Worm (Caenorhabditis elegans): Measurements from ENCODE around the gene C34C12.2.

The C34C12.2 gene

ce11 chrIII:3405535-3405934 lies 48.1 kb upstream of the C34C12.2 start, which contains the start of gene golg-4:
golg-4 (plus strand) TSS chrIII:3405568.
- TF ChIP-seq efl-1 (optimal IDR thresholded peaks at IDR 0.05), result no peak
- TF ChIP-seq efl-1 (GFP tag; optimal IDR thresholded peaks at IDR 0.05 in 1 of 2), result peak in 1 of 2 experiments; percentile 33
- no peak for TF ChIP-seq dpl-1 (GFP tag; optimal IDR thresholded peaks at IDR 0.05)

- no peak for TF ChIP-seq irx-1 (tag; optimal IDR thresholded peaks at IDR 0.05)
- TF ChIP-seq nhr-11 (tag; optimal IDR thresholded peaks at IDR 0.05), result no peak
- TF ChIP-seq nhr-85 (tag), result no peak
- TF ChIP-seq isw-1 (GFP tag; IDR thresholded peaks at IDR 0.05), result no peak
- no peak for TF ChIP-seq nhr-237 (tag; optimal IDR thresholded peaks at IDR 0.05)
- no peak for TF ChIP-seq grh-1 (GFP tag; IDR thresholded peaks at IDR 0.05)
- TF ChIP-seq mep-1 (tag; optimal IDR thresholded peaks at IDR 0.05), result no peak
- no peak for TF ChIP-seq nhr-47 (tag; optimal IDR thresholded peaks at IDR 0.05)
- no peak for TF ChIP-seq lin-14 (GFP tag; optimal IDR thresholded peaks at IDR 0.05)
- TF ChIP-seq egl-13 (tag; optimal IDR thresholded peaks at IDR 0.05), result no peak
- TF ChIP-seq hpl-2 (GFP tag; optimal IDR thresholded peaks at IDR 0.05), result no peak
- TF ChIP-seq mdl-1 (tag; optimal IDR thresholded peaks at IDR 0.05), result no peak
- TF ChIP-seq hlh-4 (tag; optimal IDR thresholded peaks at IDR 0.05), result no peak
- no peak for TF ChIP-seq F16B12.6 (tag; optimal IDR thresholded peaks at IDR 0.05)
Observed at ce11 chrIII:3413437-3413836, 40.1 kb upstream of the C34C12.2 start.

DNA sequence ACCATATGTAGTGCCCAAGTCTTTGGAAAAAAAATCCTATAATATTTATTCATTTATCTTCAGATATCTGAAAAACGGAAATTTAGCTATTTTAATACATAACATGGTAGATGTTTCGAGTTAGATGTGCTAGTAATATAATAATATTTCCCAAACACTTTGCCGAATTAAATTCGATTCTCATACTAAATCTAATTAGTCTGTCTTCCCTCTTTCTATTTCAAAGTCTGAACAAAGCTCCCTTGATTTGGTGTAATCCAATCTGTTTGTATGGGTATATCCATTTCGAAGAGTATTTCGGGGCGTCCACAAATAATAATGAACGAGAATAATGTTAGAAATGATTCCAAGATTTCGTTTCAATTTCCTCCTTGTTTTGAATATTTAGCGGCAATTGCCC lies 39.2 kb upstream of the C34C12.2 start:
- no peak for TF ChIP-seq nhr-71 (tag; optimal IDR thresholded peaks at IDR 0.05)
- no peak for TF ChIP-seq pag-3 (tag; optimal IDR thresholded peaks at IDR 0.05; ENCODE audit: borderline replicate concordance, insufficient read depth)
- no peak for TF ChIP-seq efl-1 (optimal IDR thresholded peaks at IDR 0.05)
- peak in 1 of 2 experiments; percentile 17 for TF ChIP-seq efl-1 (GFP tag; optimal IDR thresholded peaks at IDR 0.05 in 1 of 2)
- no peak for TF ChIP-seq nhr-85 (tag)
- TF ChIP-seq nhr-28 (tag; optimal IDR thresholded peaks at IDR 0.05), result no peak
- TF ChIP-seq nhr-12 (tag; optimal IDR thresholded peaks at IDR 0.05), result no peak
- no peak for TF ChIP-seq nhr-84 (tag; optimal IDR thresholded peaks at IDR 0.05)
- no peak for TF ChIP-seq C16A3.4 (tag; optimal IDR thresholded peaks at IDR 0.05)

ce11 chrIII:3417453-3417852 lies 36.1 kb upstream of the C34C12.2 start:
- TF ChIP-seq unc-62 (GFP tag; optimal IDR thresholded peaks at IDR 0.05), result no peak
- no peak for TF ChIP-seq irx-1 (tag; optimal IDR thresholded peaks at IDR 0.05)
- TF ChIP-seq egl-27 (tag; optimal IDR thresholded peaks at IDR 0.05), result no peak
- no peak for TF ChIP-seq ama-1 (optimal IDR thresholded peaks at IDR 0.05)
- TF ChIP-seq mef-2 (tag; optimal IDR thresholded peaks at IDR 0.05), result no peak
- TF ChIP-seq ztf-4 (tag; optimal IDR thresholded peaks at IDR 0.05), result no peak
- no peak for TF ChIP-seq nhr-11 (tag; optimal IDR thresholded peaks at IDR 0.05)
- TF ChIP-seq dsc-1 (tag; optimal IDR thresholded peaks at IDR 0.05), result no peak
- no peak for TF ChIP-seq isw-1 (GFP tag; IDR thresholded peaks at IDR 0.05)
- TF ChIP-seq nhr-28 (tag; optimal IDR thresholded peaks at IDR 0.05), result no peak
- TF ChIP-seq hlh-17 (GFP tag; optimal IDR thresholded peaks at IDR 0.05; ENCODE audit: borderline replicate concordance), result no peak
- no peak for TF ChIP-seq aly-2 (tag; optimal IDR thresholded peaks at IDR 0.05)
- no peak for TF ChIP-seq sptf-1 (tag; optimal IDR thresholded peaks at IDR 0.05)
- TF ChIP-seq nhr-71 (tag; optimal IDR thresholded peaks at IDR 0.05), result no peak
- no peak for TF ChIP-seq fkh-4 (tag; optimal IDR thresholded peaks at IDR 0.05; ENCODE audit: borderline replicate concordance)

DNA sequence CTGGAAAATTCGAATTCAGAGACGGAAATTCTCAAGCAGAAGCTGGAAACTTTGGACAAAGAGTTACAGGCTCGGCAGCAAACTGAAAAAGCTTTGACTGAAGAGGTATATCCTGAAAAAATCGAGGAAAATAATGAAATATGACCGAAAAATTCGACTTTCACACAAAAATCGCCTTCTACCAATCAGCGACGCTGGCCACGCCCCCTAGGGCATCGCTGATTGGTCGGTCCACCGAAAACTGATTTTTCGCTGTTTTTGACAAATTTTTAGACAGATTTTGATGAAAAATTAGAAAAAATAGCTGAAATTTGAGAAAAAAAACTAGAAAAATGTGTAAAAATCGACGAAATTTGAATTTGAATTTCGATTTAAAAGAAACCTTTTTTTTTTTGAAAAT lies 34.7 kb upstream of the C34C12.2 start:
- TF ChIP-seq hpl-2 (GFP tag; optimal IDR thresholded peaks at IDR 0.05), result no peak
- TF ChIP-seq alr-1 (tag; optimal IDR thresholded peaks at IDR 0.05; ENCODE audit: borderline replicate concordance), result no peak
- no peak for TF ChIP-seq nhr-84 (tag; optimal IDR thresholded peaks at IDR 0.05)
- TF ChIP-seq lin-13 (GFP tag; optimal IDR thresholded peaks at IDR 0.05), result no peak

Data from whole organism, L1 larva.